Fruit fly (Drosophila melanogaster) whole organism, adult: ENCODE data around the gene Gprk2.

ENCODE experiments used
- CG11617 ChIP-seq: fragments of 200-800 bp; sonication (Bioruptor generic); optimal IDR thresholded peaks from 2 replicates; lab custom pipeline; 2017; ENCODE audit warnings: mild to moderate bottlenecking, missing biosample characterization, missing genetic modification reagents, missing genetic modification characterization
- CG12768 ChIP-seq: fragments of 200-800 bp; sonication (Bioruptor generic); optimal IDR thresholded peaks from 2 replicates; lab custom pipeline; 2017; ENCODE audit warnings: missing biosample characterization, missing genetic modification characterization, mild to moderate bottlenecking, moderate library complexity, missing genetic modification reagents
- CG14711 ChIP-seq: fragments of 200-800 bp; sonication (Bioruptor generic); optimal IDR thresholded peaks from 2 replicates; lab custom pipeline; 2018; ENCODE audit warnings: missing biosample characterization, mild to moderate bottlenecking, missing genetic modification characterization, moderate library complexity
- CG1620 ChIP-seq: fragments of 200-800 bp; sonication (Bioruptor generic); optimal IDR thresholded peaks from 2 replicates; lab custom pipeline; 2016; ENCODE audit warnings: missing biosample characterization, missing genetic modification characterization
- CG33017 ChIP-seq: fragments of 200-800 bp; sonication (Bioruptor generic); optimal IDR thresholded peaks from 2 replicates; lab custom pipeline; 2018; ENCODE audit warnings: missing biosample characterization, mild to moderate bottlenecking, missing genetic modification characterization, moderate library complexity
- CG5204 ChIP-seq: fragments of 200-800 bp; sonication (Bioruptor generic); optimal IDR thresholded peaks from 2 replicates; lab custom pipeline; 2016; ENCODE audit warnings: missing biosample characterization, missing genetic modification characterization
- CG7045 ChIP-seq: fragments of 200-800 bp; sonication (Bioruptor generic); optimal IDR thresholded peaks from 2 replicates; lab custom pipeline; 2017; ENCODE audit warnings: missing biosample characterization, mild to moderate bottlenecking, missing genetic modification characterization
- CG7101 ChIP-seq: fragments of 200-800 bp; sonication (Bioruptor generic); optimal IDR thresholded peaks from 2 replicates; lab custom pipeline; 2018; ENCODE audit warnings: missing biosample characterization, mild to moderate bottlenecking, missing genetic modification characterization, moderate library complexity
- Clk ChIP-seq: fragments of 200-800 bp; sonication (Bioruptor generic); optimal IDR thresholded peaks from 2 replicates; lab custom pipeline; 2017; ENCODE audit warnings: missing biosample characterization, missing genetic modification characterization
- Crg-1 ChIP-seq: fragments of 200-800 bp; sonication (Bioruptor generic); optimal IDR thresholded peaks from 2 replicates; lab custom pipeline; 2016; ENCODE audit warnings: missing biosample characterization, missing genetic modification characterization
- Hr96 ChIP-seq: fragments of 200-800 bp; sonication (Bioruptor generic); optimal IDR thresholded peaks from 2 replicates; lab custom pipeline; 2016; ENCODE audit warnings: missing biosample characterization, missing genetic modification characterization
- Mnt ChIP-seq: fragments of 200-800 bp; sonication (Bioruptor generic); optimal IDR thresholded peaks from 2 replicates; lab custom pipeline; 2016; ENCODE audit warnings: missing biosample characterization, mild to moderate bottlenecking, missing genetic modification characterization
- bab1 ChIP-seq: fragments of 200-800 bp; sonication (Bioruptor generic); optimal IDR thresholded peaks from 3 replicates; lab custom pipeline; 2019; ENCODE audit warnings: missing biosample characterization, mild to moderate bottlenecking, missing genetic modification characterization, moderate library complexity
- cic ChIP-seq: fragments of 200-800 bp; sonication (Bioruptor generic); optimal IDR thresholded peaks from 2 replicates; lab custom pipeline; 2017; ENCODE audit warnings: missing biosample characterization, mild to moderate bottlenecking, missing genetic modification characterization, moderate library complexity
- cnc ChIP-seq, 2 experiments: fragments of >200 bp; optimal IDR thresholded peaks; 2 replicates each; lab custom pipeline; 2017
- kay ChIP-seq: fragments of 200-800 bp; sonication (Bioruptor generic); peaks from one replicate; lab custom pipeline; 2016; ENCODE audit warnings: missing biosample characterization, missing genetic modification characterization, borderline replicate concordance
- ovo ChIP-seq: fragments of 200-800 bp; sonication (Bioruptor generic); optimal IDR thresholded peaks from 2 replicates; lab custom pipeline; 2016; ENCODE audit warnings: missing biosample characterization, missing genetic modification characterization
- pad ChIP-seq: fragments of 200-800 bp; sonication (Bioruptor generic); optimal IDR thresholded peaks from 3 replicates; lab custom pipeline; 2017; ENCODE audit warnings: missing biosample characterization, missing genetic modification characterization, mild to moderate bottlenecking, moderate library complexity, missing genetic modification reagents
- tj ChIP-seq: fragments of 200-800 bp; sonication (Bioruptor generic); optimal IDR thresholded peaks from 3 replicates; lab custom pipeline; 2017; ENCODE audit warnings: missing biosample characterization, mild to moderate bottlenecking, missing genetic modification characterization, moderate library complexity
- toe ChIP-seq: fragments of 200-800 bp; sonication (Bioruptor generic); optimal IDR thresholded peaks from 2 replicates; lab custom pipeline; 2016; ENCODE audit warnings: missing biosample characterization, missing genetic modification characterization

Gprk2 gene

dm6 chr3R:31380489-31380888, 24.6 kb upstream of the Gprk2 start:
- TF ChIP-seq cnc (optimal IDR thresholded peaks at IDR 0.05; lab: Kevin White, UChicago) = no peak
- no peak for TF ChIP-seq toe
- no peak for TF ChIP-seq CG1620
- TF ChIP-seq Crg-1 (GFP tag; lab: Kevin White, UChicago) = no peak
- no peak for TF ChIP-seq kay (GFP tag; lab: Kevin White, UChicago)
- no peak for TF ChIP-seq pad
- no peak for TF ChIP-seq tj (GFP tag; lab: Kevin White, UChicago)
- no peak for TF ChIP-seq Hr96 (GFP tag; lab: Kevin White, UChicago)
- no peak for TF ChIP-seq CG14711 (tag; lab: Kevin White, UChicago)
- no peak for TF ChIP-seq CG11617 (GFP tag; lab: Kevin White, UChicago)
- TF ChIP-seq CG33017 (tag; lab: Kevin White, UChicago) = no peak
- no peak for TF ChIP-seq bab1 (GFP tag; lab: Kevin White, UChicago)
- TF ChIP-seq Clk (GFP tag; lab: Kevin White, UChicago) = no peak
- TF ChIP-seq CG5204 (GFP tag; lab: Kevin White, UChicago) = no peak
- TF ChIP-seq CG7101 (tag; lab: Kevin White, UChicago) = no peak
- no peak for TF ChIP-seq ovo

dm6 chr3R:31381216-31381688, 23.8 kb upstream of the Gprk2 start:
- peak; percentile 48 for TF ChIP-seq CG7045 (GFP tag; lab: Kevin White, UChicago)
- TF ChIP-seq kay (GFP tag; lab: Kevin White, UChicago) = no peak
- TF ChIP-seq toe = no peak
- TF ChIP-seq Hr96 (GFP tag; lab: Kevin White, UChicago) = no peak
- TF ChIP-seq CG1620 = no peak
- peak; percentile 45 for TF ChIP-seq CG7101 (tag; lab: Kevin White, UChicago)
- TF ChIP-seq pad = no peak
- no peak for TF ChIP-seq tj (GFP tag; lab: Kevin White, UChicago)
- no peak for TF ChIP-seq ovo
- no peak for TF ChIP-seq cic (GFP tag; lab: Kevin White, UChicago)
- no peak for TF ChIP-seq Clk (GFP tag; lab: Kevin White, UChicago)
- TF ChIP-seq cnc (optimal IDR thresholded peaks at IDR 0.05; lab: Kevin White, UChicago) = no peak
- TF ChIP-seq Mnt (GFP tag; lab: Kevin White, UChicago) = no peak
- peak; percentile 23 for TF ChIP-seq CG12768 (GFP tag; lab: Kevin White, UChicago)
- TF ChIP-seq CG33017 (tag; lab: Kevin White, UChicago) = peak; percentile 67
- peak; percentile 31 for TF ChIP-seq CG14711 (tag; lab: Kevin White, UChicago)
- TF ChIP-seq CG5204 (GFP tag; lab: Kevin White, UChicago) = peak; percentile 73
- TF ChIP-seq bab1 (GFP tag; lab: Kevin White, UChicago) = no peak
- peak; percentile 24 for TF ChIP-seq CG11617 (GFP tag; lab: Kevin White, UChicago)
- no peak for TF ChIP-seq Crg-1 (GFP tag; lab: Kevin White, UChicago)

DNA sequence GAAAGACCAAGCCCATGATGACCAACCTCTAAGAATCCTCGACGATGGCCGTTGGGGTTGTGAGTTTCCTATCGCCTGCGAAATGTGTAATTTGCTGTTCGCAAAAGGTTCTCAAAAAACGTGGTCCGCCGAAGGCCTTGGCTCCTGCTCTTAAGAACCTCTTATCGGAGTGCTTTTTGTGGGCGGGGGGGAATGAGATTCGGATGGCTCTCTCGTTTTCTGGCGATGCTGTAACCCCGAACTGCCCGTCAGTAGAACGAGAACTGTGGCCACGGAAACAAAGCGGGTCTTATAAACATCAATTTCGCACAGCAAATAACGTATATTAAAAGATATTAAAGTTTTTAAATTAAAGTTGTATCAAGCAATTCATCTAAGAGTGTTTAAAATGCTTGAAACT, 23.2 kb upstream of the Gprk2 start, which contains the start of gene CG1607:
Gene CG1607, plus strand, starts transcription at position 249 of the 400 bp plus-strand sequence.
- TF ChIP-seq kay (GFP tag; lab: Kevin White, UChicago) = no peak

DNA sequence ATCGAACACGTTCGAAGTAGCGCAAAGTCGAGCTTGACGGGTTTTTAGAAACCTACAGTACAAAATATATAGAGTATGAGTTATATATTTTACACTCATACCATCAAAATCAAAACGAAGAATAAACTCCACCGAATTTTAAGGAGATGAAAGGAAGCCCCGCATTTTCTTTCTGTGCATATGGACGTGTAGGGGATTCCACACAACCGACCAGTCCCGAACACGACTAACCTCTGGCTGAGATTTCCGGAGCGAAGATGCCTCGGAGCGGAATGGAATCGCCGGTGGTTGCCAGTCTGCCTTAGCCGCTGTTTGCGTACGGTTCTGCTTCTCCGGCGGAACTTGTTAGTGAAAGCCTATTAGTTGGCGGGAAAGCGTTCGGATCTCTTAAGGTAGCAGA, 20.9 kb upstream of the Gprk2 start:
- TF ChIP-seq bab1 (GFP tag; lab: Kevin White, UChicago) (peak; percentile 58), CG14711 (tag; lab: Kevin White, UChicago) (peak; percentile 76), pad (peak; percentile 49), CG11617 (GFP tag; lab: Kevin White, UChicago) (peak; percentile 64), Clk (GFP tag; lab: Kevin White, UChicago) (peak; percentile 67), cic (GFP tag; lab: Kevin White, UChicago) (peak; percentile 53), toe (peak; percentile 80), Hr96 (GFP tag; lab: Kevin White, UChicago) (peak; percentile 78), tj (GFP tag; lab: Kevin White, UChicago) (peak; percentile 35), CG12768 (GFP tag; lab: Kevin White, UChicago) (peak; percentile 85), ovo (peak; percentile 1), Mnt (GFP tag; lab: Kevin White, UChicago) (peak; percentile 64), CG1620 (peak; percentile 23), kay (GFP tag; lab: Kevin White, UChicago) (no peak), CG5204 (GFP tag; lab: Kevin White, UChicago) (peak; percentile 83), CG7101 (tag; lab: Kevin White, UChicago) (peak; percentile 89), CG7045 (GFP tag; lab: Kevin White, UChicago) (peak; percentile 78), CG33017 (tag; lab: Kevin White, UChicago) (peak; percentile 93), cnc (optimal IDR thresholded peaks at IDR 0.05; lab: Kevin White, UChicago) (no peak), Crg-1 (GFP tag; lab: Kevin White, UChicago) (peak; percentile 11)

DNA sequence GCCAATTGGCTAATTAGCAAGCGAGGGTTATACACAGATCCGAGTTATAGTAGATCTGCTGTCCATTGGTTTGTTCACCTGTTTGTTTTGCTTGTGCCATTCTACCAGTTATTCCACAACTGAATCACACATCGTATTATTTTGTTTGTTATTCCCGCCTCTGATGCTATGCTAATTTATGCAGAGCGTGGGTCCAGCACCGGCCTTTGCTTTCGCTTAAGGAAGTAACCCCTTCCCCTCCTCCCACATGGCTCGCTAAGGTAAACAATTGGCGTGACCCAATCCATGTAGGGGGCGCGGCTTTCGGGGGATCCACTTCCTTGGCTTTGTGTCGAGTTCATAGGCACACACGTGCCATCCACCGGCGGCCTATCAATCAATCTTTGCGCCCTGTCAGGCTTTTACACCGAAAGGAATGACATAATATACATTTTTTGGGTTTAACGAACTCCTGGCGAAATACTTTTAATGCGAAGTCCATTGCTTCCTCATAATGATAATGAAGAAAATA, 19.2 kb upstream of the Gprk2 start:
- no peak for TF ChIP-seq CG11617 (GFP tag; lab: Kevin White, UChicago)
- TF ChIP-seq CG1620 = no peak
- no peak for TF ChIP-seq CG33017 (tag; lab: Kevin White, UChicago)
- TF ChIP-seq Mnt (GFP tag; lab: Kevin White, UChicago) = no peak
- no peak for TF ChIP-seq CG7045 (GFP tag; lab: Kevin White, UChicago)
- TF ChIP-seq CG14711 (tag; lab: Kevin White, UChicago) = no peak
- TF ChIP-seq Crg-1 (GFP tag; lab: Kevin White, UChicago) = no peak
- no peak for TF ChIP-seq cnc (optimal IDR thresholded peaks at IDR 0.05; lab: Kevin White, UChicago)
- no peak for TF ChIP-seq pad
- TF ChIP-seq CG12768 (GFP tag; lab: Kevin White, UChicago) = no peak

dm6 chr3R:31393427-31393826, 11.6 kb upstream of the Gprk2 start, which contains the start of gene CG31204:
Gene CG31204, minus strand, starts transcription at chr3R:31393527.
- TF ChIP-seq kay (GFP tag; lab: Kevin White, UChicago) (no peak), Mnt (GFP tag; lab: Kevin White, UChicago) (no peak), pad (no peak), Crg-1 (GFP tag; lab: Kevin White, UChicago) (no peak), Clk (GFP tag; lab: Kevin White, UChicago) (no peak), ovo (no peak), cnc (optimal IDR thresholded peaks at IDR 0.05; lab: Kevin White, UChicago) (no peak), tj (GFP tag; lab: Kevin White, UChicago) (no peak), CG7101 (tag; lab: Kevin White, UChicago) (no peak), CG33017 (tag; lab: Kevin White, UChicago) (no peak), CG7045 (GFP tag; lab: Kevin White, UChicago) (no peak), CG5204 (GFP tag; lab: Kevin White, UChicago) (no peak), Hr96 (GFP tag; lab: Kevin White, UChicago) (no peak), CG11617 (GFP tag; lab: Kevin White, UChicago) (no peak), CG12768 (GFP tag; lab: Kevin White, UChicago) (no peak), toe (no peak), CG1620 (no peak), cic (GFP tag; lab: Kevin White, UChicago) (no peak), CG14711 (tag; lab: Kevin White, UChicago) (no peak)
